Worm (Caenorhabditis elegans): ENCODE measurements around the gene manf-1.

DNA sequence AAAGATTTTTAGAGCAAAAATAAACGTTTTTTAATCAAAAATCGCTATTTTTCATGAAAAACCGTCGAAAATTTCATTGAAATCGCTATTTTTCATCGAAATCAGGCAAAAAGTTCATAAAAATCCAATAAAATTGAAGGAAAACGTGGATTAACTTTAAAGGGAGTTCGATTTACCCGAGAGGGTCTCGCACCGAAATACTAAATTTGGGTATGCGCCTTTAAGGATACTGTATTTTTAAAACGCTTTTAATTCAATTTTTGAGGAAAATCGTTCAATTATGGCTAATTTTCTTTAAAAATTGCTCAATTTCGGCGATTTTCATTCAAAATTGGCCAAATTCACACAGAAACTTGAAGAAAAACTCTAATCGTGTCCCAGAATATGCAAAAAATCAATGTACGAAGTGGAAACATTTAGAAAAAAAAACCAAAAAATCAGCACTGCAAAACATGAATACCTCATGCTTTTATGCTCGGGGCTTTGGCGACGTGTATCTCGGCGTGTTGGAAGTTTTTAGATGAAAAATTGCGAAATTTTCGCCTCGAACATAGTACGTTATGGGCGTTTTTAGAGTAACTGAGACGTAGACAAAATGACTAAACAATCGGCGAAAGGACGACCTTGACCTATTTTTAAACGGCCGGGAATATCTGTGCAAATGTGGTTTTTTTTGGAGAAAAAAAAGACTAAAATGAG is 35.3 kb downstream of the manf-1 start:
- TF ChIP-seq flt-1 (GFP tag; IDR thresholded peaks at IDR 0.05) (no peak), med-1 (GFP tag; optimal IDR thresholded peaks at IDR 0.05; ENCODE audit: insufficient read depth) (no peak), ztf-23 (GFP tag; IDR thresholded peaks at IDR 0.05) (no peak), ref-1 (GFP tag; conservative IDR thresholded peaks at IDR 0.05) (no peak), ztf-29 (GFP tag; IDR thresholded peaks at IDR 0.05) (no peak), tab-1 (GFP tag; IDR thresholded peaks at IDR 0.05) (no peak), T22C8.4 (GFP tag; IDR thresholded peaks at IDR 0.05) (no peak), klf-2 (GFP tag; conservative IDR thresholded peaks at IDR 0.05) (no peak), cog-1 (tag; optimal IDR thresholded peaks at IDR 0.05) (no peak)

Data from whole organism, midembryonic.